Fruit fly (Drosophila melanogaster) whole organism, embryonic: ENCODE data around the gene Hrb98DE.
A peak's percentile ranks its signal among the peaks of the same experiment; 100 is the strongest.

Experiments used
- Atf3 ChIP-seq: fragments of 200-800 bp; sonication (Bioruptor generic); optimal IDR thresholded peaks from 3 replicates; lab custom pipeline; 2016; ENCODE audit warnings: missing biosample characterization, missing genetic modification characterization
- Bteb2 ChIP-seq: fragments of 200-800 bp; sonication (Bioruptor generic); optimal IDR thresholded peaks from 2 replicates; lab custom pipeline; 2016; ENCODE audit warnings: missing biosample characterization, missing genetic modification characterization
- CG10209 ChIP-seq: fragments of 200-800 bp; sonication (Bioruptor generic); optimal IDR thresholded peaks from 3 replicates; lab custom pipeline; 2017; ENCODE audit warnings: missing biosample characterization, mild to moderate bottlenecking, missing genetic modification characterization, missing genetic modification reagents
- CG11247 ChIP-seq: fragments of 200-800 bp; sonication (Bioruptor generic); IDR thresholded peaks from 2 replicates; pipeline ENCODE4 v1.3.6; 2022; ENCODE audit warnings: missing biosample characterization, missing genetic modification characterization
- CG12219 ChIP-seq: fragments of 200-800 bp; sonication (Bioruptor generic); optimal IDR thresholded peaks from 3 replicates; lab custom pipeline; 2018; ENCODE audit warnings: missing biosample characterization, mild to moderate bottlenecking, missing genetic modification characterization
- CG1233 ChIP-seq: fragments of 200-800 bp; sonication (Bioruptor generic); optimal IDR thresholded peaks from 4 replicates; lab custom pipeline; 2018; ENCODE audit warnings: missing biosample characterization, mild to moderate bottlenecking, missing genetic modification characterization
- CG12659 ChIP-seq: fragments of 200-800 bp; sonication (Bioruptor generic); optimal IDR thresholded peaks from 3 replicates; lab custom pipeline; 2017; ENCODE audit warnings: mild to moderate bottlenecking, missing biosample characterization, missing genetic modification reagents, missing genetic modification characterization
- CG12942 ChIP-seq: fragments of 200-800 bp; sonication (Bioruptor generic); optimal IDR thresholded peaks from 3 replicates; lab custom pipeline; 2016; ENCODE audit warnings: missing biosample characterization, missing genetic modification characterization
- CG15479 ChIP-seq: fragments of 200-800 bp; sonication (Bioruptor generic); optimal IDR thresholded peaks from 3 replicates; lab custom pipeline; 2019; ENCODE audit warnings: missing biosample characterization, mild to moderate bottlenecking, missing genetic modification characterization, moderate library complexity
- CG15514 ChIP-seq: fragments of 200-800 bp; sonication (Bioruptor generic); optimal IDR thresholded peaks from 3 replicates; lab custom pipeline; 2017; ENCODE audit warnings: missing biosample characterization, missing genetic modification characterization, mild to moderate bottlenecking, moderate library complexity, missing genetic modification reagents
- CG30431 ChIP-seq: fragments of 200-800 bp; sonication (Bioruptor generic); optimal IDR thresholded peaks from 2 replicates; lab custom pipeline; 2017; ENCODE audit warnings: missing biosample characterization, missing genetic modification characterization
- CG32532 ChIP-seq: fragments of 200-800 bp; sonication (Bioruptor generic); IDR thresholded peaks from 2 replicates; pipeline ENCODE4 v1.3.6; 2022; ENCODE audit warnings: missing biosample characterization, missing genetic modification characterization
- CG33213 ChIP-seq: fragments of 200-800 bp; sonication (Bioruptor generic); optimal IDR thresholded peaks from 3 replicates; lab custom pipeline; 2016; ENCODE audit warnings: missing biosample characterization, missing genetic modification characterization
- CG4424 ChIP-seq: fragments of 200-800 bp; sonication (Bioruptor generic); optimal IDR thresholded peaks from 3 replicates; lab custom pipeline; 2016; ENCODE audit warnings: missing biosample characterization, missing genetic modification characterization
- CG7271 ChIP-seq: fragments of 200-800 bp; sonication (Bioruptor generic); optimal IDR thresholded peaks from 2 replicates; lab custom pipeline; 2018; ENCODE audit warnings: missing biosample characterization, mild to moderate bottlenecking, missing genetic modification characterization, moderate library complexity
- CG8290 ChIP-seq, 3 experiments: fragments of 200-800 bp; sonication (Bioruptor generic); optimal IDR thresholded peaks; 2 replicates each; lab custom pipeline; 2016 to 2019; ENCODE audit warnings: missing biosample characterization in 3 of 3, missing genetic modification characterization in 3 of 3, mild to moderate bottlenecking in 2 of 3, moderate library complexity in 1 of 3
- CoRest ChIP-seq: fragments of 200-800 bp; sonication (Bioruptor generic); optimal IDR thresholded peaks from 3 replicates; lab custom pipeline; 2018; ENCODE audit warnings: missing biosample characterization, mild to moderate bottlenecking, missing genetic modification characterization, moderate library complexity
- Doc2 ChIP-seq: fragments of 200-800 bp; sonication (Bioruptor generic); IDR thresholded peaks from 2 replicates; pipeline ENCODE4 v1.3.6; 2022; ENCODE audit warnings: missing biosample characterization, missing genetic modification characterization
- Dref ChIP-seq: fragments of 200-800 bp; sonication (Bioruptor generic); IDR thresholded peaks from 2 replicates; pipeline ENCODE4 v1.3.6; 2022; ENCODE audit warnings: missing biosample characterization, missing genetic modification characterization
- E2f1 ChIP-seq: fragments of 200-800 bp; sonication (Bioruptor generic); IDR thresholded peaks from 2 replicates; pipeline ENCODE4 v1.3.6; 2022; ENCODE audit warnings: missing biosample characterization, missing genetic modification characterization
- Elba2 ChIP-seq: fragments of 200-800 bp; sonication (Bioruptor generic); optimal IDR thresholded peaks from 3 replicates; lab custom pipeline; 2016; ENCODE audit warnings: missing biosample characterization, missing genetic modification characterization
- Hey ChIP-seq: fragments of 200-800 bp; sonication (Bioruptor generic); optimal IDR thresholded peaks from 3 replicates; lab custom pipeline; 2018; ENCODE audit warnings: missing biosample characterization, mild to moderate bottlenecking, missing genetic modification characterization
- Hr39 ChIP-seq: fragments of >200 bp; optimal IDR thresholded peaks from 2 replicates; lab custom pipeline; 2017
- Stat92E ChIP-seq, 3 experiments: fragments of >200 bp in 2 of 3; fragments of 200-800 bp in 1 of 3; sonication (Bioruptor generic) in 1 of 3; optimal IDR thresholded peaks; 2 replicates each; lab custom pipeline; 2017 to 2019; ENCODE audit warnings: missing biosample characterization in 3 of 3, missing genetic modification characterization in 3 of 3, mild to moderate bottlenecking in 1 of 3, moderate library complexity in 1 of 3
- Taf1 ChIP-seq: fragments of 200-800 bp; sonication (Bioruptor generic); IDR thresholded peaks from 2 replicates; pipeline ENCODE4 v1.3.6; 2022; ENCODE audit warnings: missing biosample characterization, missing genetic modification characterization
- Tbp ChIP-seq: fragments of >200 bp; optimal IDR thresholded peaks from 2 replicates; lab custom pipeline; 2018; ENCODE audit warnings: missing biosample characterization, missing genetic modification characterization
- al ChIP-seq: fragments of 200-800 bp; sonication (Bioruptor generic); IDR thresholded peaks from 2 replicates; pipeline ENCODE4 v1.3.6; 2022; ENCODE audit warnings: missing biosample characterization, missing genetic modification characterization
- ash1 ChIP-seq: fragments of 200-800 bp; sonication (Bioruptor generic); optimal IDR thresholded peaks from 2 replicates; lab custom pipeline; 2018; ENCODE audit warnings: missing biosample characterization, mild to moderate bottlenecking, missing genetic modification characterization
- caup ChIP-seq: fragments of 200-800 bp; sonication (Bioruptor generic); optimal IDR thresholded peaks from 3 replicates; lab custom pipeline; 2017; ENCODE audit warnings: missing biosample characterization, mild to moderate bottlenecking, missing genetic modification characterization, moderate library complexity; ENCODE audit not compliant: severe bottlenecking
- cwo ChIP-seq: fragments of 200-800 bp; sonication (Bioruptor generic); optimal IDR thresholded peaks from 3 replicates; lab custom pipeline; 2017; ENCODE audit warnings: missing biosample characterization, missing genetic modification characterization, mild to moderate bottlenecking, moderate library complexity, missing genetic modification reagents
- dpn ChIP-seq, 2 experiments: fragments of 200-800 bp; sonication (Bioruptor generic); optimal IDR thresholded peaks; 3 replicates each; lab custom pipeline; 2016; ENCODE audit warnings: missing biosample characterization in 2 of 2, missing genetic modification characterization in 2 of 2
- en ChIP-seq: fragments of 200-800 bp; sonication (Bioruptor generic); optimal IDR thresholded peaks from 2 replicates; lab custom pipeline; 2016; ENCODE audit warnings: missing biosample characterization, missing genetic modification characterization
- esg ChIP-seq: fragments of 200-800 bp; sonication (Bioruptor generic); conservative IDR thresholded peaks from 2 replicates; pipeline ENCODE4 v1.3.6; 2022; ENCODE audit warnings: missing biosample characterization, missing genetic modification characterization
- eyg ChIP-seq: fragments of 200-800 bp; sonication (Bioruptor generic); optimal IDR thresholded peaks from 3 replicates; lab custom pipeline; 2016; ENCODE audit warnings: missing biosample characterization, missing genetic modification characterization
- fu2 ChIP-seq: fragments of 200-800 bp; sonication (Bioruptor generic); optimal IDR thresholded peaks from 2 replicates; lab custom pipeline; 2016; ENCODE audit warnings: missing biosample characterization, missing genetic modification characterization
- gsb ChIP-seq: fragments of 200-800 bp; sonication (Bioruptor generic); IDR thresholded peaks from 2 replicates; pipeline ENCODE4 v1.3.6; 2022; ENCODE audit warnings: missing biosample characterization, missing genetic modification characterization
- nom ChIP-seq: fragments of 200-800 bp; sonication (Bioruptor generic); optimal IDR thresholded peaks from 2 replicates; lab custom pipeline; 2017; ENCODE audit warnings: missing biosample characterization, missing genetic modification characterization, mild to moderate bottlenecking, moderate library complexity, missing genetic modification reagents
- org-1 ChIP-seq: fragments of 200-800 bp; sonication (Bioruptor generic); optimal IDR thresholded peaks from 2 replicates; lab custom pipeline; 2017; ENCODE audit warnings: missing biosample characterization, missing genetic modification characterization
- pan ChIP-seq, 4 experiments: fragments of >200 bp in 3 of 4; fragments of 200-800 bp in 1 of 4; sonication (Bioruptor generic) in 1 of 4; optimal IDR thresholded peaks in 3 of 4; IDR thresholded peaks in 1 of 4; 2 replicates each; pipeline versions ENCODE4 v1.3.6 to Lab custom; 2017 to 2022; ENCODE audit warnings: missing biosample characterization in 2 of 4, missing genetic modification characterization in 2 of 4, mixed read lengths in 1 of 4
- run ChIP-seq: fragments of 200-800 bp; sonication (Bioruptor generic); optimal IDR thresholded peaks from 3 replicates; lab custom pipeline; 2018; ENCODE audit warnings: missing biosample characterization, mild to moderate bottlenecking, missing genetic modification characterization
- sc ChIP-seq, 3 experiments: fragments of >200 bp in 2 of 3; fragments of 200-800 bp in 1 of 3; sonication (Bioruptor generic) in 1 of 3; optimal IDR thresholded peaks; 2 replicates in 2 of 3; 3 replicates in 1 of 3; lab custom pipeline; 2017; ENCODE audit warnings: mild to moderate bottlenecking in 1 of 3, missing biosample characterization in 1 of 3, missing genetic modification characterization in 1 of 3, missing genetic modification reagents in 1 of 3
- sd ChIP-seq: fragments of 200-800 bp; sonication (Bioruptor generic); optimal IDR thresholded peaks from 3 replicates; lab custom pipeline; 2018; ENCODE audit warnings: missing biosample characterization, mild to moderate bottlenecking, missing genetic modification characterization, moderate library complexity
- slou ChIP-seq: fragments of 200-800 bp; sonication (Bioruptor generic); optimal IDR thresholded peaks from 3 replicates; lab custom pipeline; 2016; ENCODE audit warnings: missing biosample characterization, missing genetic modification characterization
- tgo ChIP-seq: fragments of 200-800 bp; sonication (Bioruptor generic); IDR thresholded peaks from 3 replicates; pipeline ENCODE4 v1.3.6; 2022; ENCODE audit warnings: missing biosample characterization, missing genetic modification characterization
- vvl ChIP-seq: fragments of 200-800 bp; sonication (Bioruptor generic); IDR thresholded peaks from 2 replicates; pipeline ENCODE4 v1.3.6; 2022; ENCODE audit warnings: missing biosample characterization, missing genetic modification characterization
- wdn ChIP-seq: fragments of 200-800 bp; sonication (Bioruptor generic); IDR thresholded peaks from 2 replicates; pipeline ENCODE4 v1.3.6; 2022; ENCODE audit warnings: missing biosample characterization, missing genetic modification characterization
- yki ChIP-seq: fragments of >200 bp; optimal IDR thresholded peaks from 3 replicates; lab custom pipeline; 2018
- z ChIP-seq: fragments of 200-800 bp; sonication (Bioruptor generic); IDR thresholded peaks from 3 replicates; pipeline ENCODE4 v1.3.6; 2022; ENCODE audit warnings: missing biosample characterization, missing genetic modification characterization

Hrb98DE gene

DNA sequence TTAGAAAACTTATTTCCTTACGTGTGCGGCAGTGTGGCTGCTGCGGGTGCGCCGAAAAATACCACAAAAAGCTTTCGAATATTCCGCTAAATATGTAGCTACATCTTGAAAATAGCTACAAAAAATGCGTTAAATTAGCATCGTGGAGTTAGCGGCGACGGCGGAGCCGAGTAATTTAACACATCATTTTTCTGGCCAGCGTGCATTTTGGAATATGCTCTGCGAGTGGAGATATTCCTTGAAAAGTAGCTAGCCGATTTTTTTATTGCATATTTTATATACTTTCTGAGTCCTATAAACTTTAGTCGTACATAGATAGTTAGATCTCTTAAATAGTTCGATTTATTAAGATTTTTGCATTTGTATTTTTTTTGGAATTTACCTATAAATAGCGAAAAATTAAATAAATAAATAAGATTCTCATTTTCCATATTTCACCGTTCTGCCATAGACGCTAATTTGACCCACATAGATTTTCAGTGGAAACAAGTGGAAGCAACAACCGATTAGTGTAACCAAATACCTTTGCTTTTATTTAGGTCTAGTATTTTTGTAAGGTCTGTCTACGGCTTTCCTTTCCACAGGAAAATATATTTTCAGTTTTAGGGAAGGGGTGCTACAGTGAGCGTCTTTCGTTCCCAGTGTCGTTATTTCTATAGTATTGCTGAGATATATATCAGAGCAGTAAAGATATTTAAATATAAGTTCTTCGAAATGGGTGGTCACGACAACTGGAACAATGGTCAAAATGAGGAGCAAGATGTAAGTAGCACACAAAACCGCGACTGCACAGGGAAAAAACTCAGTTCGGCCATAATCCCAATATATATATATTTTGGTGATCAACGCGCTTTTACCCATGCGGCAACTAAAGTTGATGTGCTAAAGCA is at the start of gene Hrb98DE, which contains the start of gene Noa36 (continued):
- TF ChIP-seq CG10209 (GFP tag; lab: Kevin White, UChicago) (no peak), CG12219 (GFP tag; lab: Kevin White, UChicago) (no peak), Atf3 (GFP tag; lab: Kevin White, UChicago) (no peak), Bteb2 (GFP tag; lab: Kevin White, UChicago) (no peak), CoRest (tag; lab: Kevin White, UChicago) (peak; percentile 77), CG33213 (GFP tag; lab: Kevin White, UChicago) (no peak), CG15514 (peak; percentile 32), gsb (GFP tag; lab: Robert Waterston, UW) (no peak), E2f1 (GFP tag; lab: Robert Waterston, UW) (no peak), Taf1 (peak; percentile 22; the same call in 1 of the 2 replicates), eyg (GFP tag; lab: Kevin White, UChicago) (no peak), CG8290 (GFP tag; optimal IDR thresholded peaks at IDR 0.05; lab: Kevin White, UChicago) (no peak), CG8290 (tag; optimal IDR thresholded peaks at IDR 0.05; lab: Kevin White, UChicago) (peak in 1 of 2 experiments; percentile 5), en (GFP tag; lab: Kevin White, UChicago) (no peak), CG12942 (GFP tag; lab: Kevin White, UChicago) (peak; percentile 16), dpn (GFP tag; optimal IDR thresholded peaks at IDR 0.05; lab: Kevin White, UChicago) (peak in 1 of 2 experiments; percentile 4), org-1 (GFP tag; lab: Kevin White, UChicago) (no peak), CG11247 (GFP tag; lab: Robert Waterston, UW) (0 out of 2 replicates have a peak, but pooled peaks have one; percentile 30), sc (optimal IDR thresholded peaks at IDR 0.05; lab: Kevin White, UChicago) (no peak), sc (GFP tag; optimal IDR thresholded peaks at IDR 0.05; lab: Kevin White, UChicago) (no peak), Elba2 (GFP tag; lab: Kevin White, UChicago) (no peak), CG15479 (GFP tag; lab: Kevin White, UChicago) (no peak), run (tag; lab: Kevin White, UChicago) (no peak), Stat92E (GFP tag; optimal IDR thresholded peaks at IDR 0.05; lab: Kevin White, UChicago) (peak in 1 of 3 experiments; percentile 69), yki (lab: Kevin White, UChicago) (no peak), CG7271 (tag; lab: Kevin White, UChicago) (no peak), fu2 (GFP tag; lab: Kevin White, UChicago) (peak; percentile 36), cwo (GFP tag; lab: Kevin White, UChicago) (no peak), pan (optimal IDR thresholded peaks at IDR 0.05; lab: Kevin White, UChicago) (no peak), pan (GFP tag; optimal IDR thresholded peaks at IDR 0.05 in 1 of 2, IDR thresholded peaks at IDR 0.05 in 1 of 2) (peak in 1 of 2 experiments; percentile 49), nom (GFP tag; lab: Kevin White, UChicago) (no peak), CG4424 (GFP tag; lab: Kevin White, UChicago) (peak; percentile 44), CG32532 (GFP tag; lab: Robert Waterston, UW) (peak; percentile 70), Hey (tag; lab: Kevin White, UChicago) (no peak), Dref (peak; percentile 45), al (GFP tag; lab: Robert Waterston, UW) (no peak; the same call in 1 of the 2 replicates), slou (peak; percentile 37), wdn (GFP tag; lab: Robert Waterston, UW) (no peak), Doc2 (GFP tag; lab: Robert Waterston, UW) (no peak), CG30431 (GFP tag; lab: Kevin White, UChicago) (no peak), CG12659 (GFP tag; lab: Kevin White, UChicago) (no peak), Hr39 (lab: Kevin White, UChicago) (no peak), sd (tag; lab: Kevin White, UChicago) (no peak), ash1 (GFP tag; lab: Kevin White, UChicago) (no peak), vvl (GFP tag; lab: Robert Waterston, UW) (peak; percentile 44; the same call in 1 of the 2 replicates), caup (GFP tag; lab: Kevin White, UChicago) (no peak), Tbp (no peak), CG1233 (GFP tag; lab: Kevin White, UChicago) (peak; percentile 57), tgo (peak; percentile 39; the same call in 1 of the 3 replicates), z (no peak), esg (GFP tag; lab: Robert Waterston, UW) (peak; percentile 43)
